Fruit fly (Drosophila melanogaster) whole organism, embryonic: Measurements from ENCODE around the gene Myo10A.

ENCODE experiments used
- B-H2 ChIP-seq: fragments of 200-800 bp; sonication (Bioruptor generic); optimal IDR thresholded peaks from 2 replicates; lab custom pipeline; 2018; ENCODE audit warnings: missing biosample characterization, mild to moderate bottlenecking, missing genetic modification characterization
- CG10543 ChIP-seq: fragments of 200-800 bp; sonication (Bioruptor generic); optimal IDR thresholded peaks from 3 replicates; lab custom pipeline; 2017; ENCODE audit warnings: missing biosample characterization, mild to moderate bottlenecking, missing genetic modification characterization, moderate library complexity
- CG11085 ChIP-seq: fragments of 200-800 bp; sonication (Bioruptor generic); IDR thresholded peaks from 2 replicates; pipeline ENCODE4 v1.3.6; 2022; ENCODE audit warnings: missing biosample characterization, missing genetic modification characterization
- CG12104 ChIP-seq: fragments of 200-800 bp; sonication (Bioruptor generic); optimal IDR thresholded peaks from 3 replicates; lab custom pipeline; 2016; ENCODE audit warnings: missing biosample characterization, missing genetic modification characterization
- CG12155 ChIP-seq: fragments of 200-800 bp; sonication (Bioruptor generic); optimal IDR thresholded peaks from 3 replicates; lab custom pipeline; 2016; ENCODE audit warnings: missing biosample characterization, missing genetic modification characterization
- CG14965 ChIP-seq: fragments of 200-800 bp; sonication (Bioruptor generic); optimal IDR thresholded peaks from 2 replicates; lab custom pipeline; 2016; ENCODE audit warnings: missing biosample characterization, missing genetic modification characterization, borderline replicate concordance
- CG17802 ChIP-seq: fragments of 200-800 bp; sonication (Bioruptor generic); optimal IDR thresholded peaks from 2 replicates; lab custom pipeline; 2018; ENCODE audit warnings: missing biosample characterization, mild to moderate bottlenecking, missing genetic modification characterization, moderate library complexity
- CG2129 ChIP-seq: fragments of 200-800 bp; sonication (Bioruptor generic); IDR thresholded peaks from 2 replicates; pipeline ENCODE4 v1.3.6; 2022; ENCODE audit warnings: missing biosample characterization, missing genetic modification characterization; ENCODE audit not compliant: partially characterized antibody
- CG2202 ChIP-seq: fragments of 200-800 bp; sonication (Bioruptor generic); optimal IDR thresholded peaks from 2 replicates; lab custom pipeline; 2018; ENCODE audit warnings: missing biosample characterization, mild to moderate bottlenecking, missing genetic modification characterization
- CG31365 ChIP-seq: fragments of 200-800 bp; sonication (Bioruptor generic); optimal IDR thresholded peaks from 2 replicates; lab custom pipeline; 2018; ENCODE audit warnings: missing biosample characterization, mild to moderate bottlenecking, missing genetic modification characterization
- CG32767 ChIP-seq: fragments of 200-800 bp; sonication (Bioruptor generic); IDR thresholded peaks from 2 replicates; pipeline ENCODE4 v1.3.6; 2022; ENCODE audit warnings: missing biosample characterization, missing genetic modification characterization
- CG4854 ChIP-seq: fragments of 200-800 bp; sonication (Bioruptor generic); optimal IDR thresholded peaks from 2 replicates; lab custom pipeline; 2016; ENCODE audit warnings: missing biosample characterization, missing genetic modification characterization, inconsistent platforms
- CG8290 ChIP-seq, 3 experiments: fragments of 200-800 bp; sonication (Bioruptor generic); optimal IDR thresholded peaks; 2 replicates each; lab custom pipeline; 2016 to 2019; ENCODE audit warnings: missing biosample characterization in 3 of 3, missing genetic modification characterization in 3 of 3, mild to moderate bottlenecking in 2 of 3, moderate library complexity in 1 of 3
- CG9727 ChIP-seq: fragments of 200-800 bp; sonication (Bioruptor generic); optimal IDR thresholded peaks from 3 replicates; lab custom pipeline; 2017; ENCODE audit warnings: missing biosample characterization, mild to moderate bottlenecking, missing genetic modification characterization
- CG9876 ChIP-seq: fragments of 200-800 bp; sonication (Bioruptor generic); optimal IDR thresholded peaks from 2 replicates; lab custom pipeline; 2016; ENCODE audit warnings: missing biosample characterization, missing genetic modification characterization
- D19A ChIP-seq: fragments of 200-800 bp; optimal IDR thresholded peaks from 3 replicates; lab custom pipeline; 2019; ENCODE audit warnings: missing biosample characterization, mild to moderate bottlenecking, missing genetic modification characterization, moderate library complexity
- Deaf1 ChIP-seq: fragments of 200-800 bp; optimal IDR thresholded peaks from 3 replicates; lab custom pipeline; 2019; ENCODE audit warnings: missing biosample characterization, mild to moderate bottlenecking, missing genetic modification characterization, moderate library complexity
- Dip3 ChIP-seq: fragments of 200-800 bp; sonication (Bioruptor generic); optimal IDR thresholded peaks from 3 replicates; lab custom pipeline; 2016; ENCODE audit warnings: missing biosample characterization, missing genetic modification characterization
- Dp ChIP-seq: fragments of 200-800 bp; sonication (Bioruptor generic); optimal IDR thresholded peaks from 2 replicates; lab custom pipeline; 2018; ENCODE audit warnings: missing biosample characterization, mild to moderate bottlenecking, missing genetic modification characterization, moderate library complexity
- E2f1 ChIP-seq: fragments of 200-800 bp; sonication (Bioruptor generic); IDR thresholded peaks from 2 replicates; pipeline ENCODE4 v1.3.6; 2022; ENCODE audit warnings: missing biosample characterization, missing genetic modification characterization
- HLH4C ChIP-seq: fragments of 200-800 bp; sonication (Bioruptor generic); IDR thresholded peaks from 3 replicates; pipeline ENCODE4 v1.3.6; 2022; ENCODE audit warnings: missing biosample characterization, missing genetic modification characterization; ENCODE audit not compliant: partially characterized antibody
- HmgD ChIP-seq: fragments of 200-800 bp; sonication (Bioruptor generic); optimal IDR thresholded peaks from 3 replicates; lab custom pipeline; 2016; ENCODE audit warnings: missing biosample characterization, missing genetic modification characterization
- Hr3 ChIP-seq: fragments of 200-800 bp; sonication (Bioruptor generic); optimal IDR thresholded peaks from 3 replicates; lab custom pipeline; 2016; ENCODE audit warnings: missing biosample characterization, missing genetic modification characterization
- Mrtf ChIP-seq: fragments of 200-800 bp; sonication (Bioruptor generic); IDR thresholded peaks from 3 replicates; pipeline ENCODE4 v1.3.6; 2022; ENCODE audit warnings: missing biosample characterization, missing genetic modification characterization
- NfI ChIP-seq: fragments of 200-800 bp; sonication (Bioruptor generic); optimal IDR thresholded peaks from 3 replicates; lab custom pipeline; 2018; ENCODE audit warnings: missing biosample characterization, mild to moderate bottlenecking, missing genetic modification characterization, moderate library complexity
- Oli ChIP-seq: fragments of 200-800 bp; sonication (Bioruptor generic); optimal IDR thresholded peaks from 2 replicates; lab custom pipeline; 2018; ENCODE audit warnings: missing biosample characterization, mild to moderate bottlenecking, missing genetic modification characterization, moderate library complexity
- Rfx ChIP-seq: fragments of 200-800 bp; sonication (Bioruptor generic); IDR thresholded peaks from 2 replicates; pipeline ENCODE4 v1.3.6; 2022; ENCODE audit warnings: missing biosample characterization, missing genetic modification characterization
- al ChIP-seq: fragments of 200-800 bp; sonication (Bioruptor generic); IDR thresholded peaks from 2 replicates; pipeline ENCODE4 v1.3.6; 2022; ENCODE audit warnings: missing biosample characterization, missing genetic modification characterization
- btn ChIP-seq: fragments of 200-800 bp; sonication (Bioruptor generic); optimal IDR thresholded peaks from 2 replicates; lab custom pipeline; 2016; ENCODE audit warnings: missing biosample characterization, missing genetic modification characterization
- ci ChIP-seq: fragments of 200-800 bp; sonication (Bioruptor generic); IDR thresholded peaks from 3 replicates; pipeline ENCODE4 v1.3.6; 2022; ENCODE audit warnings: missing biosample characterization, missing genetic modification characterization
- danr ChIP-seq: fragments of 200-800 bp; sonication (Bioruptor generic); IDR thresholded peaks from 2 replicates; pipeline ENCODE4 v1.3.6; 2022; ENCODE audit warnings: missing biosample characterization, missing genetic modification characterization
- ems ChIP-seq: fragments of 200-800 bp; sonication (Bioruptor generic); optimal IDR thresholded peaks from 3 replicates; lab custom pipeline; 2016; ENCODE audit warnings: missing biosample characterization, missing genetic modification characterization
- ewg ChIP-seq: fragments of 200-800 bp; sonication (Bioruptor generic); optimal IDR thresholded peaks from 3 replicates; lab custom pipeline; 2017; ENCODE audit warnings: mild to moderate bottlenecking, missing biosample characterization, missing genetic modification reagents, missing genetic modification characterization
- gce ChIP-seq: fragments of 200-800 bp; sonication (Bioruptor generic); IDR thresholded peaks from 3 replicates; pipeline ENCODE4 v1.3.6; 2022; ENCODE audit warnings: missing biosample characterization, missing genetic modification characterization
- ken ChIP-seq: fragments of 200-800 bp; sonication (Bioruptor generic); IDR thresholded peaks from 3 replicates; pipeline ENCODE4 v1.3.6; 2022; ENCODE audit warnings: missing biosample characterization, missing genetic modification characterization
- klu ChIP-seq: fragments of 200-800 bp; sonication (Bioruptor generic); IDR thresholded peaks from 2 replicates; pipeline ENCODE4 v1.3.6; 2022; ENCODE audit warnings: missing biosample characterization, missing genetic modification characterization
- kni ChIP-seq: fragments of 200-800 bp; sonication (Bioruptor generic); optimal IDR thresholded peaks from 3 replicates; lab custom pipeline; 2017; ENCODE audit warnings: mild to moderate bottlenecking, missing biosample characterization, missing genetic modification reagents, missing genetic modification characterization
- knrl ChIP-seq: fragments of 200-800 bp; sonication (Bioruptor generic); IDR thresholded peaks from 3 replicates; pipeline ENCODE4 v1.3.6; 2022; ENCODE audit warnings: missing biosample characterization, missing genetic modification characterization; ENCODE audit not compliant: partially characterized antibody
- maf-S ChIP-seq: fragments of 200-800 bp; sonication (Bioruptor generic); optimal IDR thresholded peaks from 2 replicates; lab custom pipeline; 2016; ENCODE audit warnings: missing biosample characterization, missing genetic modification characterization
- nmo ChIP-seq: fragments of 200-800 bp; sonication (Bioruptor generic); optimal IDR thresholded peaks from 2 replicates; lab custom pipeline; 2018; ENCODE audit warnings: missing biosample characterization, mild to moderate bottlenecking, missing genetic modification characterization, moderate library complexity
- nom ChIP-seq: fragments of 200-800 bp; sonication (Bioruptor generic); optimal IDR thresholded peaks from 2 replicates; lab custom pipeline; 2017; ENCODE audit warnings: missing biosample characterization, missing genetic modification characterization, mild to moderate bottlenecking, moderate library complexity, missing genetic modification reagents
- odd ChIP-seq: fragments of 200-800 bp; sonication (Bioruptor generic); optimal IDR thresholded peaks from 2 replicates; lab custom pipeline; 2017; ENCODE audit warnings: missing biosample characterization, mild to moderate bottlenecking, missing genetic modification characterization
- onecut ChIP-seq: fragments of 200-800 bp; sonication (Bioruptor generic); IDR thresholded peaks from 2 replicates; pipeline ENCODE4 v1.3.6; 2022; ENCODE audit warnings: missing biosample characterization, missing genetic modification characterization
- peb ChIP-seq: fragments of 200-800 bp; sonication (Bioruptor generic); IDR thresholded peaks from 2 replicates; pipeline ENCODE4 v1.3.6; 2022; ENCODE audit warnings: missing biosample characterization, missing genetic modification characterization
- psq ChIP-seq: fragments of 200-800 bp; sonication (Bioruptor generic); optimal IDR thresholded peaks from 2 replicates; lab custom pipeline; 2017; ENCODE audit warnings: missing biosample characterization, missing genetic modification characterization
- sna ChIP-seq: fragments of 200-800 bp; sonication (Bioruptor generic); IDR thresholded peaks from 2 replicates; pipeline ENCODE4 v1.3.6; 2022; ENCODE audit warnings: missing biosample characterization, missing genetic modification characterization; ENCODE audit not compliant: partially characterized antibody
- sug ChIP-seq: fragments of 200-800 bp; optimal IDR thresholded peaks from 2 replicates; lab custom pipeline; 2019; ENCODE audit warnings: missing biosample characterization, mild to moderate bottlenecking, missing genetic modification characterization, moderate library complexity
- ttk ChIP-seq: fragments of 200-800 bp; sonication (Bioruptor generic); IDR thresholded peaks from 2 replicates; pipeline ENCODE4 v2.1.2; 2022; ENCODE audit warnings: missing biosample characterization, missing genetic modification characterization
- wek ChIP-seq: fragments of 200-800 bp; sonication (Bioruptor generic); optimal IDR thresholded peaks from 3 replicates; lab custom pipeline; 2018; ENCODE audit warnings: missing biosample characterization, mild to moderate bottlenecking, missing genetic modification characterization, moderate library complexity
- zfh2 ChIP-seq: fragments of 200-800 bp; sonication (Bioruptor generic); optimal IDR thresholded peaks from 2 replicates; lab custom pipeline; 2016; ENCODE audit warnings: missing biosample characterization, missing genetic modification characterization

Myo10A gene

dm6 chrX:10936599-10936998 is 6.0 kb downstream of the Myo10A start (continued):
- peak; percentile 75 for TF ChIP-seq D19A (tag; lab: Kevin White, UChicago)
- peak; percentile 88 for TF ChIP-seq nom (GFP tag; lab: Kevin White, UChicago)
- TF ChIP-seq kni (GFP tag; lab: Kevin White, UChicago), result peak; percentile 73
- TF ChIP-seq CG9876 (GFP tag; lab: Kevin White, UChicago), result peak; percentile 34
- TF ChIP-seq Dp, result no peak
- no peak for TF ChIP-seq sna (GFP tag; lab: Robert Waterston, UW)
- TF ChIP-seq odd (GFP tag; lab: Kevin White, UChicago), result peak; percentile 80
- TF ChIP-seq CG14965 (GFP tag; lab: Kevin White, UChicago), result peak; percentile 42
- peak; percentile 45; the same call in 1 of the 2 replicates for TF ChIP-seq klu
- peak; percentile 76 for TF ChIP-seq Mrtf
- peak; percentile 66 for TF ChIP-seq ewg
- peak; percentile 59 for TF ChIP-seq CG4854 (GFP tag; lab: Kevin White, UChicago)
- no peak for TF ChIP-seq CG2129
- peak; percentile 63 for TF ChIP-seq CG31365
- peak; percentile 83 for TF ChIP-seq ken (GFP tag; lab: Robert Waterston, UW)
- peak; percentile 4 for TF ChIP-seq CG2202 (tag; lab: Kevin White, UChicago)
- TF ChIP-seq peb (GFP tag; lab: Robert Waterston, UW), result peak; percentile 69; the same call in 1 of the 2 replicates
- peak; percentile 77 for TF ChIP-seq CG12104 (GFP tag; lab: Kevin White, UChicago)
- TF ChIP-seq zfh2 (GFP tag; lab: Kevin White, UChicago), result peak; percentile 66
- peak; percentile 73 for TF ChIP-seq onecut (GFP tag; lab: Robert Waterston, UW)
- TF ChIP-seq btn (GFP tag; lab: Kevin White, UChicago), result peak; percentile 58
- no peak for TF ChIP-seq psq
- TF ChIP-seq ci (GFP tag; lab: Robert Waterston, UW), result peak; percentile 94
- TF ChIP-seq al (GFP tag; lab: Robert Waterston, UW), result peak; percentile 75
- peak; percentile 86 for TF ChIP-seq NfI (GFP tag; lab: Kevin White, UChicago)
- TF ChIP-seq CG11085 (GFP tag; lab: Robert Waterston, UW), result peak; percentile 62
- TF ChIP-seq maf-S (GFP tag; lab: Kevin White, UChicago), result peak; percentile 71
- TF ChIP-seq ems (GFP tag; lab: Kevin White, UChicago), result peak; percentile 72
- TF ChIP-seq CG10543 (GFP tag; lab: Kevin White, UChicago), result peak; percentile 86
- TF ChIP-seq wek (GFP tag; lab: Kevin White, UChicago), result peak; percentile 62
- peak; percentile 61 for TF ChIP-seq Deaf1 (tag; lab: Kevin White, UChicago)
- TF ChIP-seq sug, result peak; percentile 74
- TF ChIP-seq CG8290 (GFP tag; optimal IDR thresholded peaks at IDR 0.05; lab: Kevin White, UChicago), result peak; percentile 56
- peak in 1 of 2 experiments; percentile 93 for TF ChIP-seq CG8290 (tag; optimal IDR thresholded peaks at IDR 0.05; lab: Kevin White, UChicago)
- TF ChIP-seq CG17802 (tag; lab: Kevin White, UChicago), result peak; percentile 51
- TF ChIP-seq nmo (GFP tag; lab: Kevin White, UChicago), result peak; percentile 81
- TF ChIP-seq ttk, result peak; percentile 89
- TF ChIP-seq CG9727 (GFP tag; lab: Kevin White, UChicago), result peak; percentile 78
- TF ChIP-seq gce (GFP tag; lab: Robert Waterston, UW), result peak; percentile 84; the same call in 2 of the 3 replicates
- no peak for TF ChIP-seq HmgD (GFP tag; lab: Kevin White, UChicago)
- TF ChIP-seq Rfx (GFP tag; lab: Robert Waterston, UW), result peak; percentile 88
- TF ChIP-seq B-H2, result no peak
- peak; percentile 74 for TF ChIP-seq CG32767 (GFP tag; lab: Robert Waterston, UW)
- no peak for TF ChIP-seq knrl (GFP tag; lab: Robert Waterston, UW)
- peak; percentile 88 for TF ChIP-seq Oli
- peak; percentile 65 for TF ChIP-seq Dip3 (GFP tag; lab: Kevin White, UChicago)
- TF ChIP-seq E2f1 (GFP tag; lab: Robert Waterston, UW), result peak; percentile 81
- TF ChIP-seq Hr3, result peak; percentile 61
- peak; percentile 48 for TF ChIP-seq CG12155
- TF ChIP-seq danr (GFP tag; lab: Robert Waterston, UW), result peak; percentile 57; the same call in 1 of the 2 replicates
- no peak for TF ChIP-seq HLH4C (GFP tag; lab: Robert Waterston, UW)
